Worm (Caenorhabditis elegans) whole organism, midembryonic: Measurements from ENCODE around the gene grl-10.
A peak's percentile ranks its signal among the peaks of the same experiment; 100 is the strongest.

Experiments
- T22C8.4 ChIP-seq: fragments of 200-800 bp; sonication (Bioruptor generic); IDR thresholded peaks from 2 replicates; pipeline ENCODE4 v1.3.6; 2022; ENCODE audit warnings: missing genetic modification characterization, missing compliant biosample characterization
- cog-1 ChIP-seq: sonication (generic microtip); optimal IDR thresholded peaks from 2 replicates; lab custom pipeline; 2016; ENCODE audit warnings: missing genetic modification characterization, missing compliant biosample characterization
- flt-1 ChIP-seq: fragments of 200-800 bp; sonication (Bioruptor generic); IDR thresholded peaks from 2 replicates; pipeline ENCODE4 v1.3.6; 2022; ENCODE audit warnings: missing genetic modification characterization, missing compliant biosample characterization
- tab-1 ChIP-seq: fragments of 200-800 bp; sonication (Bioruptor generic); IDR thresholded peaks from 2 replicates; pipeline ENCODE4 v1.3.6; 2022; ENCODE audit warnings: missing genetic modification characterization, missing compliant biosample characterization
- ztf-23 ChIP-seq: fragments of 200-800 bp; sonication (Bioruptor generic); IDR thresholded peaks from 2 replicates; pipeline ENCODE4 v1.3.6; 2022; ENCODE audit warnings: missing genetic modification reagents, missing genetic modification characterization, missing compliant biosample characterization

DNA sequence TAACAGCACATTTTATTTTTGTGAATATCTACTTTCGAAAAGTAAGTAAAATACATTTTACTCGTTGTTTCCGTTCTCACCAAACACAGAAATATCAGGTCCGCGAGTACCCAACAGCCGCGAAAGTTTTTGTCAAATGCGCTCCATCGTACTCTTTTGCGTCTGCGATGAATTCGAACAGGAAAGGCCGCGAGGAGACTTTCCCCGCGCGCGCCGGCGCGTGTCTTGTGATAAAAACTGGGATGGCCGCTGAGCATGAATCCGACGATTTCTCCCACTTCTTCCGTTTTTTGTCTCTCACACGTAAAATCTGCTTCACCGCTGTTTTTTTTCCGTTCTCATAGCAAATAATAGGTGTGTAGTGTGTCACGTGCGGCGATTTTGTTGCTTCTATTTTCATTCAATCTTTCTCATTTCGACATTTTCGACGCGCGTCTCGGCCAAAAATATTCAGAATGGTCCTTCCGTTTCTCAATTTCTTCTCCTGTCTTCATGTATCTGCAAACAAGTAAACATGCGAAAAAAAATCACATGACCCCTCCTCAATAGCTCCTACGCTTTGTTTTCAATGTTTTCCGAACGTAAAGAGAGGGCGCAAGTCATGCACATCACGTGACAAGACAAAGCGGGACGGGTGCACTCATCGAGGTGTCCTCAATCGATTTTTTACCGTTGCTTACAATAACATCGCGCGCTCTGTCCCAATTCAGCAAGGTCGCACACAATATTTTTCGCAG is 29.9 kb downstream of the grl-10 start, which contains the start of gene uvs-1:
- TF ChIP-seq ztf-23 (GFP tag; lab: Robert Waterston, UW) (no peak), cog-1 (tag; lab: Kevin White, UChicago) (no peak), T22C8.4 (0 out of 2 replicates have a peak, but pooled peaks have one; percentile 33), tab-1 (GFP tag; lab: Robert Waterston, UW) (no peak), flt-1 (GFP tag; lab: Robert Waterston, UW) (no peak)
